Fruit fly (Drosophila melanogaster) whole organism, embryonic: ENCODE results near the gene Acp26Ab.

ENCODE experiments used
- CG10431 ChIP-seq: fragments of 200-800 bp; sonication (Bioruptor generic); optimal IDR thresholded peaks from 3 replicates; lab custom pipeline; 2018; ENCODE audit warnings: missing biosample characterization, mild to moderate bottlenecking, missing genetic modification characterization
- CG10543 ChIP-seq: fragments of 200-800 bp; sonication (Bioruptor generic); optimal IDR thresholded peaks from 3 replicates; lab custom pipeline; 2017; ENCODE audit warnings: missing biosample characterization, mild to moderate bottlenecking, missing genetic modification characterization, moderate library complexity
- CG11085 ChIP-seq: fragments of 200-800 bp; sonication (Bioruptor generic); IDR thresholded peaks from 2 replicates; pipeline ENCODE4 v1.3.6; 2022; ENCODE audit warnings: missing biosample characterization, missing genetic modification characterization
- CG11398 ChIP-seq: fragments of 200-800 bp; sonication (Bioruptor generic); optimal IDR thresholded peaks from 2 replicates; lab custom pipeline; 2016; ENCODE audit warnings: missing biosample characterization, missing genetic modification characterization
- CG12155 ChIP-seq: fragments of 200-800 bp; sonication (Bioruptor generic); optimal IDR thresholded peaks from 3 replicates; lab custom pipeline; 2016; ENCODE audit warnings: missing biosample characterization, missing genetic modification characterization
- CG12236 ChIP-seq: fragments of 200-800 bp; sonication (Bioruptor generic); optimal IDR thresholded peaks from 2 replicates; lab custom pipeline; 2016; ENCODE audit warnings: missing biosample characterization, missing genetic modification characterization
- CG12391 ChIP-seq: fragments of 200-800 bp; sonication (Bioruptor generic); optimal IDR thresholded peaks from 3 replicates; lab custom pipeline; 2018; ENCODE audit warnings: missing biosample characterization, mild to moderate bottlenecking, missing genetic modification characterization, moderate library complexity
- CG13296 ChIP-seq: fragments of 200-800 bp; sonication (Bioruptor generic); optimal IDR thresholded peaks from 3 replicates; lab custom pipeline; 2018; ENCODE audit warnings: missing biosample characterization, mild to moderate bottlenecking, missing genetic modification characterization
- CG13775 ChIP-seq: fragments of 200-800 bp; sonication (Bioruptor generic); optimal IDR thresholded peaks from 3 replicates; lab custom pipeline; 2017; ENCODE audit warnings: missing biosample characterization, mild to moderate bottlenecking, missing genetic modification characterization
- CG15696 ChIP-seq: fragments of 200-800 bp; sonication (Bioruptor generic); optimal IDR thresholded peaks from 2 replicates; lab custom pipeline; 2019; ENCODE audit warnings: missing biosample characterization, mild to moderate bottlenecking, missing genetic modification characterization, moderate library complexity
- CG17361 ChIP-seq: fragments of 200-800 bp; sonication (Bioruptor generic); IDR thresholded peaks from 3 replicates; pipeline ENCODE4 v1.3.6; 2022; ENCODE audit warnings: missing biosample characterization, missing genetic modification characterization
- CG17829 ChIP-seq: fragments of 200-800 bp; optimal IDR thresholded peaks from 2 replicates; lab custom pipeline; 2019; ENCODE audit warnings: missing biosample characterization, mild to moderate bottlenecking, missing genetic modification characterization, moderate library complexity
- CG4282 ChIP-seq: fragments of 200-800 bp; sonication (Bioruptor generic); optimal IDR thresholded peaks from 2 replicates; lab custom pipeline; 2016; ENCODE audit warnings: missing biosample characterization, missing genetic modification characterization
- CG4360 ChIP-seq: fragments of 200-800 bp; sonication (Bioruptor generic); IDR thresholded peaks from 2 replicates; pipeline ENCODE4 v1.3.6; 2022; ENCODE audit warnings: missing biosample characterization, missing genetic modification characterization
- CG4617 ChIP-seq: fragments of 200-800 bp; sonication (Bioruptor generic); optimal IDR thresholded peaks from 3 replicates; lab custom pipeline; 2016; ENCODE audit warnings: missing biosample characterization, missing genetic modification characterization, borderline replicate concordance
- CG5245 ChIP-seq: fragments of 200-800 bp; sonication (Bioruptor generic); optimal IDR thresholded peaks from 3 replicates; lab custom pipeline; 2016; ENCODE audit warnings: missing biosample characterization, missing genetic modification characterization
- CG6683 ChIP-seq: fragments of 200-800 bp; sonication (Bioruptor generic); optimal IDR thresholded peaks from 2 replicates; lab custom pipeline; 2017; ENCODE audit warnings: missing biosample characterization, mild to moderate bottlenecking, missing genetic modification characterization, missing genetic modification reagents
- CG7357 ChIP-seq: fragments of 200-800 bp; sonication (Bioruptor generic); IDR thresholded peaks from 3 replicates; pipeline ENCODE4 v1.3.6; 2022; ENCODE audit warnings: missing biosample characterization, missing genetic modification characterization
- CG8089 ChIP-seq: fragments of 200-800 bp; sonication (Bioruptor generic); optimal IDR thresholded peaks from 3 replicates; lab custom pipeline; 2016; ENCODE audit warnings: missing biosample characterization, missing genetic modification characterization
- CG8281 ChIP-seq: fragments of 200-800 bp; sonication (Bioruptor generic); optimal IDR thresholded peaks from 2 replicates; lab custom pipeline; 2018; ENCODE audit warnings: missing biosample characterization, mild to moderate bottlenecking, missing genetic modification characterization, moderate library complexity
- CHES-1-like ChIP-seq: fragments of 200-800 bp; sonication (Bioruptor generic); optimal IDR thresholded peaks from 2 replicates; lab custom pipeline; 2016; ENCODE audit warnings: missing biosample characterization, missing genetic modification characterization
- Chrac-16 ChIP-seq: fragments of 200-800 bp; sonication (Bioruptor generic); optimal IDR thresholded peaks from 3 replicates; lab custom pipeline; 2016; ENCODE audit warnings: missing biosample characterization, missing genetic modification characterization
- D ChIP-seq, 2 experiments: fragments of 200-800 bp in 1 of 2; fragments of >200 bp in 1 of 2; sonication (Bioruptor generic) in 1 of 2; optimal IDR thresholded peaks; 2 replicates in 1 of 2; 3 replicates in 1 of 2; lab custom pipeline; 2017; ENCODE audit warnings: mild to moderate bottlenecking in 1 of 2, missing biosample characterization in 1 of 2, missing genetic modification characterization in 1 of 2, missing genetic modification reagents in 1 of 2
- E2f2 ChIP-seq: fragments of 200-800 bp; sonication (Bioruptor generic); IDR thresholded peaks from 2 replicates; pipeline ENCODE4 v1.3.6; 2022; ENCODE audit warnings: missing biosample characterization, missing genetic modification characterization
- Ets97D ChIP-seq: fragments of 200-800 bp; sonication (Bioruptor generic); optimal IDR thresholded peaks from 3 replicates; lab custom pipeline; 2016; ENCODE audit warnings: missing biosample characterization, missing genetic modification characterization
- GATAe ChIP-seq: fragments of 200-800 bp; sonication (Bioruptor generic); conservative IDR thresholded peaks from 2 replicates; pipeline ENCODE4 v1.3.6; 2022; ENCODE audit warnings: missing biosample characterization, missing genetic modification characterization
- Gug ChIP-seq: fragments of 200-800 bp; sonication (Bioruptor generic); IDR thresholded peaks from 4 replicates; pipeline ENCODE4 v1.3.6; 2022; ENCODE audit warnings: missing biosample characterization, missing genetic modification characterization
- Hr3 ChIP-seq: fragments of 200-800 bp; sonication (Bioruptor generic); optimal IDR thresholded peaks from 3 replicates; lab custom pipeline; 2016; ENCODE audit warnings: missing biosample characterization, missing genetic modification characterization
- Kr ChIP-seq: fragments of 200-800 bp; sonication (Bioruptor generic); optimal IDR thresholded peaks from 2 replicates; lab custom pipeline; 2017; ENCODE audit warnings: missing biosample characterization, mild to moderate bottlenecking, missing genetic modification characterization
- NK7.1 ChIP-seq: fragments of 200-800 bp; sonication (Bioruptor generic); optimal IDR thresholded peaks from 3 replicates; lab custom pipeline; 2016; ENCODE audit warnings: missing biosample characterization, missing genetic modification characterization
- Neu2 ChIP-seq: fragments of 200-800 bp; sonication (Bioruptor generic); optimal IDR thresholded peaks from 3 replicates; lab custom pipeline; 2016; ENCODE audit warnings: missing biosample characterization, missing genetic modification characterization, borderline replicate concordance
- Nf-YA ChIP-seq: fragments of 200-800 bp; sonication (Bioruptor generic); IDR thresholded peaks from 2 replicates; pipeline ENCODE4 v1.3.6; 2022; ENCODE audit warnings: missing biosample characterization, missing genetic modification characterization
- Optix ChIP-seq: fragments of 200-800 bp; sonication (Bioruptor generic); IDR thresholded peaks from 3 replicates; pipeline ENCODE4 v1.3.6; 2022; ENCODE audit warnings: missing biosample characterization, missing genetic modification characterization
- Sin3A ChIP-seq: fragments of >200 bp; optimal IDR thresholded peaks from 2 replicates; lab custom pipeline; 2018
- Tbp ChIP-seq: fragments of >200 bp; optimal IDR thresholded peaks from 2 replicates; lab custom pipeline; 2018; ENCODE audit warnings: missing biosample characterization, missing genetic modification characterization
- ash1 ChIP-seq: fragments of 200-800 bp; sonication (Bioruptor generic); optimal IDR thresholded peaks from 2 replicates; lab custom pipeline; 2018; ENCODE audit warnings: missing biosample characterization, mild to moderate bottlenecking, missing genetic modification characterization
- bigmax ChIP-seq: fragments of 200-800 bp; sonication (Bioruptor generic); optimal IDR thresholded peaks from 2 replicates; lab custom pipeline; 2018; ENCODE audit warnings: missing biosample characterization, mild to moderate bottlenecking, missing genetic modification characterization
- bowl ChIP-seq: fragments of 200-800 bp; sonication (Bioruptor generic); IDR thresholded peaks from 2 replicates; pipeline ENCODE4 v1.3.6; 2022; ENCODE audit warnings: missing biosample characterization, missing genetic modification characterization
- ci ChIP-seq: fragments of 200-800 bp; sonication (Bioruptor generic); IDR thresholded peaks from 3 replicates; pipeline ENCODE4 v1.3.6; 2022; ENCODE audit warnings: missing biosample characterization, missing genetic modification characterization
- mld ChIP-seq: fragments of 200-800 bp; sonication (Bioruptor generic); IDR thresholded peaks from 3 replicates; pipeline ENCODE4 v1.3.6; 2022; ENCODE audit warnings: missing biosample characterization, missing genetic modification characterization; ENCODE audit not compliant: partially characterized antibody
- otp ChIP-seq: fragments of 200-800 bp; sonication (Bioruptor generic); IDR thresholded peaks from 3 replicates; pipeline ENCODE4, ENCODE4 v1.3.6; 2022; ENCODE audit warnings: missing biosample characterization, missing genetic modification characterization
- rib ChIP-seq: fragments of 200-800 bp; sonication (Bioruptor generic); IDR thresholded peaks from 2 replicates; pipeline ENCODE4 v1.3.6; 2022; ENCODE audit warnings: missing biosample characterization, missing genetic modification characterization
- sens ChIP-seq: fragments of 200-800 bp; sonication (Bioruptor generic); peaks from one replicate; lab custom pipeline; 2016; ENCODE audit warnings: missing biosample characterization, missing genetic modification characterization
- slbo ChIP-seq: fragments of 200-800 bp; sonication (Bioruptor generic); IDR thresholded peaks from 2 replicates; pipeline ENCODE4 v1.3.6; 2022; ENCODE audit warnings: missing biosample characterization, missing genetic modification characterization
- tup ChIP-seq: fragments of 200-800 bp; sonication (Bioruptor generic); optimal IDR thresholded peaks from 2 replicates; lab custom pipeline; 2016; ENCODE audit warnings: missing biosample characterization, mild to moderate bottlenecking, missing genetic modification characterization, moderate library complexity
- z ChIP-seq: fragments of 200-800 bp; sonication (Bioruptor generic); IDR thresholded peaks from 3 replicates; pipeline ENCODE4 v1.3.6; 2022; ENCODE audit warnings: missing biosample characterization, missing genetic modification characterization
- zf30C ChIP-seq: fragments of 200-800 bp; sonication (Bioruptor generic); optimal IDR thresholded peaks from 3 replicates; lab custom pipeline; 2018; ENCODE audit warnings: missing biosample characterization, mild to moderate bottlenecking, missing genetic modification characterization
- zfh1 ChIP-seq: fragments of 200-800 bp; sonication (Bioruptor generic); IDR thresholded peaks from 3 replicates; pipeline ENCODE4 v1.3.6; 2022; ENCODE audit warnings: missing biosample characterization, missing genetic modification characterization

Acp26Ab gene

dm6 chr2L:5906893-5907850 is 14.5 kb upstream of the Acp26Ab start, which contains the start of gene bchs (continued):
- TF ChIP-seq CG5245 (GFP tag; lab: Kevin White, UChicago) (peak; percentile 75), bigmax (GFP tag; lab: Kevin White, UChicago) (peak; percentile 77), CG8281 (tag; lab: Kevin White, UChicago) (peak; percentile 76), CG12391 (tag; lab: Kevin White, UChicago) (peak; percentile 57), CHES-1-like (peak; percentile 90), CG10543 (GFP tag; lab: Kevin White, UChicago) (peak; percentile 96), CG11085 (peak; percentile 40; the same call in 1 of the 2 replicates), CG12155 (peak; percentile 45), Nf-YA (GFP tag; lab: Robert Waterston, UW) (peak; percentile 90), NK7.1 (GFP tag; lab: Kevin White, UChicago) (peak; percentile 92), tup (peak; percentile 73), CG13775 (GFP tag; lab: Kevin White, UChicago) (peak; percentile 61), CG10431 (GFP tag; lab: Kevin White, UChicago) (no peak), Chrac-16 (peak; percentile 32), bowl (peak; percentile 78), CG12236 (GFP tag; lab: Kevin White, UChicago) (peak; percentile 93), CG4617 (GFP tag; lab: Kevin White, UChicago) (peak; percentile 10), E2f2 (GFP tag; lab: Robert Waterston, UW) (peak; percentile 97), CG4360 (GFP tag; lab: Robert Waterston, UW) (peak; percentile 91), CG6683 (GFP tag; lab: Kevin White, UChicago) (peak; percentile 93), CG17361 (GFP tag; lab: Robert Waterston, UW) (no peak), Tbp (GFP tag; lab: Kevin White, UChicago) (no peak), otp (GFP tag; lab: Robert Waterston, UW) (peak; percentile 89), sens (GFP tag; lab: Kevin White, UChicago) (peak; percentile 94), zfh1 (peak; percentile 84), CG4282 (GFP tag; lab: Kevin White, UChicago) (peak; percentile 57), mld (no peak), GATAe (GFP tag; lab: Robert Waterston, UW) (no peak), rib (GFP tag; lab: Robert Waterston, UW) (peak; percentile 91), CG13296 (GFP tag; lab: Kevin White, UChicago) (peak; percentile 92), Optix (GFP tag; lab: Robert Waterston, UW) (no peak; the same call in 2 of the 3 replicates), CG11398 (GFP tag; lab: Kevin White, UChicago) (peak; percentile 91), slbo (GFP tag; lab: Robert Waterston, UW) (peak; percentile 51; the same call in 1 of the 2 replicates), CG15696 (peak; percentile 85), Sin3A (peak; percentile 50), ash1 (peak; percentile 87), Gug (GFP tag; lab: Robert Waterston, UW) (no peak; the same call in 3 of the 4 replicates), z (GFP tag; lab: Robert Waterston, UW) (peak; percentile 79), Hr3 (GFP tag; lab: Kevin White, UChicago) (peak; percentile 12), Kr (peak; percentile 88), Neu2 (peak; percentile 32), D (optimal IDR thresholded peaks at IDR 0.05; lab: Kevin White, UChicago) (no peak), D (GFP tag; optimal IDR thresholded peaks at IDR 0.05; lab: Kevin White, UChicago) (peak; percentile 89), ci (GFP tag; lab: Robert Waterston, UW) (peak; percentile 97), zf30C (peak; percentile 41), CG7357 (0 out of 3 replicates have a peak, but pooled peaks have one; percentile 44), CG8089 (peak; percentile 88), Ets97D (GFP tag; lab: Kevin White, UChicago) (peak; percentile 39), CG17829 (peak; percentile 51)
